Worm (Caenorhabditis elegans) whole organism, L4/young adult: ENCODE data around the gene R05H10.7.

Experiments used
- W03F9.2 ChIP-seq: fragments of 150-350 bp; optimal IDR thresholded peaks from 2 replicates; lab custom pipeline; 2014; ENCODE audit warnings: missing biosample characterization, missing genetic modification characterization
- dao-5 ChIP-seq: sonication (generic microtip); optimal IDR thresholded peaks from 2 replicates; lab custom pipeline; 2016; ENCODE audit warnings: missing genotype, missing genetic modification characterization, moderate library complexity, missing compliant biosample characterization
- him-1 ChIP-seq: sonication (generic microtip); optimal IDR thresholded peaks from 2 replicates; lab custom pipeline; 2016; ENCODE audit warnings: missing genotype, missing genetic modification reagents, missing genetic modification characterization, missing compliant biosample characterization

DNA sequence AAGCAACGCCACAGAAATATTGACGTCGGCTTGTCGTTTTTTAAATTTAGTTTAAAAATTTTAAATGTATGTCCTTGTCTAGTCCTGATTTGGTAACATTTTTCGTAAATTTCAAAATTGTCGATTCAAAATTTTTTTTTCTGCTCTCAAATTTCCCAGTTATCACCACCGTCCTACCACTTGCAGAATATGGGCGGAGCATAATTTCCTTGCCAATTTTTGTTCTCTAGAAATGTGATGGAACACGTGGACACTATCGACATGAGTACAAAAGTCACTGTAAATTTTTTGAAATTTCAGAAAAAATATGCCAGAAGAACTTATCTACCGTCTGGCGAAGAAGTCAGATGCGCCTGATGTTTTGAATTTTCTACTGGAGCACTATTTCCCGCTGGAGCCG is at the start of gene R05H10.7:
- TF ChIP-seq W03F9.2 (tag; lab: Kevin White, UChicago) (no peak), him-1 (tag; lab: Kevin White, UChicago) (no peak), dao-5 (no peak)
